Fruit fly (Drosophila melanogaster): ENCODE results near the gene Oli.

Gene Oli

dm6 chr2L:17585000-17585399 is 4.0 kb upstream of the Oli start:
- TF ChIP-seq CG7745 (tag; optimal IDR thresholded peaks at IDR 0.05): peak; percentile 29
- no peak for TF ChIP-seq Blimp-1 (GFP tag; optimal IDR thresholded peaks at IDR 0.05)
- no peak for TF ChIP-seq CG12104 (GFP tag; optimal IDR thresholded peaks at IDR 0.05)
- TF ChIP-seq CG13894 (tag; optimal IDR thresholded peaks at IDR 0.05): peak; percentile 24
- peak; percentile 34 for TF ChIP-seq nom (GFP tag; optimal IDR thresholded peaks at IDR 0.05)
- peak; percentile 75 for TF ChIP-seq pros (GFP tag; optimal IDR thresholded peaks at IDR 0.05)
- TF ChIP-seq Six4 (GFP tag; optimal IDR thresholded peaks at IDR 0.05): no peak
- peak; percentile 29 for TF ChIP-seq Deaf1 (tag; optimal IDR thresholded peaks at IDR 0.05)
- TF ChIP-seq CG4707 (GFP tag; optimal IDR thresholded peaks at IDR 0.05): no peak
- peak; percentile 71 for TF ChIP-seq sqz (GFP tag; optimal IDR thresholded peaks at IDR 0.05)
- 0 out of 4 replicates have a peak, but pooled peaks have one; percentile 45 for TF ChIP-seq chinmo (GFP tag; IDR thresholded peaks at IDR 0.05; ENCODE audit: partially characterized antibody)
- TF ChIP-seq bcd (GFP tag; optimal IDR thresholded peaks at IDR 0.05): no peak
- TF ChIP-seq oc (tag; optimal IDR thresholded peaks at IDR 0.05): peak; percentile 40
- no peak for TF ChIP-seq ato (GFP tag; IDR thresholded peaks at IDR 0.05; ENCODE audit: partially characterized antibody)
- TF ChIP-seq CG2120 (GFP tag; optimal IDR thresholded peaks at IDR 0.05): no peak
- TF ChIP-seq crp (GFP tag; optimal IDR thresholded peaks at IDR 0.05): no peak
- peak; percentile 54; the same call in 1 of the 2 replicates for TF ChIP-seq crol (GFP tag; IDR thresholded peaks at IDR 0.05)
- TF ChIP-seq tap (tag; optimal IDR thresholded peaks at IDR 0.05): no peak
- TF ChIP-seq emc (GFP tag; optimal IDR thresholded peaks at IDR 0.05): no peak
- peak; percentile 61 for TF ChIP-seq kni (GFP tag; optimal IDR thresholded peaks at IDR 0.05)
- no peak for TF ChIP-seq lola (GFP tag; optimal IDR thresholded peaks at IDR 0.05)
- TF ChIP-seq ap (GFP tag; IDR thresholded peaks at IDR 0.05): no peak
- TF ChIP-seq CG10543 (GFP tag; optimal IDR thresholded peaks at IDR 0.05): peak; percentile 32
- no peak for TF ChIP-seq scrt (GFP tag; optimal IDR thresholded peaks at IDR 0.05)
- TF ChIP-seq stc (GFP tag; IDR thresholded peaks at IDR 0.05): no peak
- TF ChIP-seq CG7556 (GFP tag; optimal IDR thresholded peaks at IDR 0.05): no peak
- TF ChIP-seq seq (GFP tag; IDR thresholded peaks at IDR 0.05): peak; percentile 36; the same call in 1 of the 2 replicates
- TF ChIP-seq sima (GFP tag; optimal IDR thresholded peaks at IDR 0.05): no peak
- no peak for TF ChIP-seq GATAe (GFP tag; conservative IDR thresholded peaks at IDR 0.05)
- peak; percentile 2 for TF ChIP-seq B-H2 (GFP tag; optimal IDR thresholded peaks at IDR 0.05)
- no peak for TF ChIP-seq Opbp (GFP tag; IDR thresholded peaks at IDR 0.05; ENCODE audit: partially characterized antibody)
- peak; percentile 68 for TF ChIP-seq CG4360 (GFP tag; IDR thresholded peaks at IDR 0.05)
- TF ChIP-seq CG11093 (GFP tag; IDR thresholded peaks at IDR 0.05): no peak
- peak; percentile 90 for TF ChIP-seq abd-A (tag; optimal IDR thresholded peaks at IDR 0.05)
- TF ChIP-seq CG2202 (tag; optimal IDR thresholded peaks at IDR 0.05): no peak
- peak; percentile 15 for TF ChIP-seq Kr (GFP tag; optimal IDR thresholded peaks at IDR 0.05)
- TF ChIP-seq wdn (GFP tag; IDR thresholded peaks at IDR 0.05): no peak
- TF ChIP-seq gcm (GFP tag; optimal IDR thresholded peaks at IDR 0.05): no peak

DNA sequence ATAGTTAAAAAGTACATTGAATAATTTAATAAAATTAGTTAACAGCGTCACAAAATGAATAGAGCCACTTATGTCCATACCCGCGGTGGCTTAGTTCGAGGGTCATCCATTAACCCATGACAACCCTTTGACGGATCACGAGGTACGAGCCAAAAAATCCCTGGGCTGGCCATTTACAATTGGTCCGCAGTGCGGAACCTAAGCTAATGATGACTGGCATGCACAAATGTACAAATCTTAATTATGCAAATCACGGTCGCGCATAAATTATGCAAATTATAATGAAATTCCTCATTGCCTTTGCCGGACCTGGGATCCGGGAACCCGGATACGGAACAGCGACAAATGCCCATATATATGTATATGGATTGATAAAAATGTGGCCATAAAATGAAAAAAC is 2.2 kb upstream of the Oli start:
- TF ChIP-seq vvl (GFP tag; IDR thresholded peaks at IDR 0.05) (peak; percentile 69; the same call in 1 of the 2 replicates), gsb-n (tag; optimal IDR thresholded peaks at IDR 0.05) (peak; percentile 58), scrt (GFP tag; optimal IDR thresholded peaks at IDR 0.05) (no peak), Bdp1 (GFP tag; optimal IDR thresholded peaks at IDR 0.05) (no peak), gcm2 (GFP tag; optimal IDR thresholded peaks at IDR 0.05) (no peak), Oli (tag; optimal IDR thresholded peaks at IDR 0.05) (peak; percentile 13), CG4730 (GFP tag; IDR thresholded peaks at IDR 0.05) (no peak), fd3F (GFP tag; optimal IDR thresholded peaks at IDR 0.05) (no peak), Awh (GFP tag; IDR thresholded peaks at IDR 0.05) (0 out of 2 replicates have a peak, but pooled peaks have one; percentile 14), Eip74EF (GFP tag; optimal IDR thresholded peaks at IDR 0.05) (no peak), corto (GFP tag; optimal IDR thresholded peaks at IDR 0.05) (no peak), CG7745 (tag; optimal IDR thresholded peaks at IDR 0.05) (peak; percentile 48), CG13894 (tag; optimal IDR thresholded peaks at IDR 0.05) (no peak), CG2202 (tag; optimal IDR thresholded peaks at IDR 0.05) (no peak), hkb (optimal IDR thresholded peaks at IDR 0.05) (no peak), hkb (GFP tag; IDR thresholded peaks at IDR 0.05) (no peak), sisA (GFP tag; IDR thresholded peaks at IDR 0.05) (no peak)

All from whole organism, embryonic.